Worm (Caenorhabditis elegans) whole organism, young adult: Measurements from ENCODE around the gene let-756.

Experiments
- B0336.3 ChIP-seq: fragments of 200-800 bp; sonication (Bioruptor generic); IDR thresholded peaks from 2 replicates; pipeline ENCODE4 v1.3.6; 2022; ENCODE audit warnings: missing genetic modification characterization, missing compliant biosample characterization
- C06A6.2 ChIP-seq: fragments of 200-800 bp; sonication (Bioruptor generic); conservative IDR thresholded peaks from 2 replicates; pipeline ENCODE4 v1.3.6; 2022; ENCODE audit warnings: missing genetic modification characterization, missing compliant biosample characterization
- C17E4.6 ChIP-seq: fragments of 200-800 bp; sonication (Bioruptor generic); IDR thresholded peaks from 2 replicates; pipeline ENCODE4 v1.3.6; 2022; ENCODE audit warnings: missing genetic modification reagents, missing genetic modification characterization, missing compliant biosample characterization
- F22D6.2 ChIP-seq: sonication (generic microtip); optimal IDR thresholded peaks from 2 replicates; lab custom pipeline; 2016; ENCODE audit warnings: mild to moderate bottlenecking, missing genetic modification characterization, missing compliant biosample characterization
- F23B12.7 ChIP-seq: sonication (generic microtip); optimal IDR thresholded peaks from 2 replicates; lab custom pipeline; 2017; ENCODE audit warnings: missing genetic modification characterization, mild to moderate bottlenecking, missing compliant biosample characterization, antibody characterized with exemption, moderate library complexity; ENCODE audit not compliant: insufficient read depth
- F33H1.4 ChIP-seq: fragments of 200-800 bp; sonication (Bioruptor generic); IDR thresholded peaks from 2 replicates; pipeline ENCODE4 v1.3.6; 2022; ENCODE audit warnings: missing genetic modification reagents, missing genetic modification characterization, missing compliant biosample characterization
- F52B5.7 ChIP-seq: sonication (generic microtip); optimal IDR thresholded peaks from 2 replicates; lab custom pipeline; 2016; ENCODE audit warnings: mild to moderate bottlenecking, missing genetic modification characterization, missing compliant biosample characterization
- F57A8.1 ChIP-seq: fragments of 200-800 bp; sonication (Bioruptor generic); optimal IDR thresholded peaks from 2 replicates; lab custom pipeline; 2018; ENCODE audit warnings: mild to moderate bottlenecking, missing genetic modification characterization, moderate library complexity, missing compliant biosample characterization
- K11D2.4 ChIP-seq: fragments of 200-800 bp; sonication (Bioruptor generic); IDR thresholded peaks from 2 replicates; pipeline ENCODE4 v1.3.6; 2022; ENCODE audit warnings: missing genetic modification reagents, missing genetic modification characterization, missing compliant biosample characterization
- K12H6.12 ChIP-seq: fragments of 200-800 bp; sonication (Bioruptor generic); optimal IDR thresholded peaks from 2 replicates; lab custom pipeline; 2018; ENCODE audit warnings: mild to moderate bottlenecking, missing genetic modification characterization, missing compliant biosample characterization
- Y53G8AR.9 ChIP-seq: fragments of 200-800 bp; sonication (Bioruptor generic); conservative IDR thresholded peaks from 2 replicates; pipeline ENCODE4 v1.3.6; 2022; ENCODE audit warnings: missing genetic modification reagents, missing genetic modification characterization, missing compliant biosample characterization
- Y56A3A.18 ChIP-seq: fragments of 200-800 bp; sonication (Bioruptor generic); IDR thresholded peaks from 2 replicates; pipeline ENCODE4 v1.3.6; 2022; ENCODE audit warnings: missing genetic modification reagents, missing genetic modification characterization, missing compliant biosample characterization
- akir-1 ChIP-seq: fragments of 200-800 bp; sonication (Bioruptor generic); optimal IDR thresholded peaks from 2 replicates; lab custom pipeline; 2018; ENCODE audit warnings: mild to moderate bottlenecking, missing genetic modification characterization, moderate library complexity, missing compliant biosample characterization
- ama-1 ChIP-seq, 3 experiments: fragments of 150-350 bp in 1 of 3; sonication (generic microtip) in 2 of 3; optimal IDR thresholded peaks; 2 replicates each; lab custom pipeline; 2014 to 2018; ENCODE audit warnings: missing biosample characterization in 2 of 3, missing genetic modification characterization in 2 of 3, missing genetic modification reagents in 2 of 3
- athp-1 ChIP-seq: sonication (generic microtip); optimal IDR thresholded peaks from 2 replicates; lab custom pipeline; 2017; ENCODE audit warnings: mild to moderate bottlenecking, missing genetic modification characterization, missing compliant biosample characterization
- attf-3 ChIP-seq: fragments of 200-800 bp; sonication (Bioruptor generic); conservative IDR thresholded peaks from 2 replicates; pipeline ENCODE4 v1.3.6; 2022; ENCODE audit warnings: missing genetic modification reagents, missing genetic modification characterization, missing compliant biosample characterization
- attf-5 ChIP-seq: fragments of 200-800 bp; sonication (Bioruptor generic); optimal IDR thresholded peaks from 2 replicates; lab custom pipeline; 2018; ENCODE audit warnings: mild to moderate bottlenecking, missing genetic modification characterization, missing compliant biosample characterization
- bed-2 ChIP-seq: fragments of 200-800 bp; sonication (Bioruptor generic); IDR thresholded peaks from 2 replicates; pipeline ENCODE4 v1.3.6; 2022; ENCODE audit warnings: missing genetic modification reagents, missing genetic modification characterization, missing compliant biosample characterization
- ccch-3 ChIP-seq: fragments of 200-800 bp; sonication (Bioruptor generic); optimal IDR thresholded peaks from 2 replicates; lab custom pipeline; 2018; ENCODE audit warnings: mild to moderate bottlenecking, missing genetic modification characterization, missing compliant biosample characterization
- cebp-1 ChIP-seq, 2 experiments: fragments of 200-800 bp in 1 of 2; sonication (Bioruptor generic) in 1 of 2; sonication (generic microtip) in 1 of 2; IDR thresholded peaks in 1 of 2; optimal IDR thresholded peaks in 1 of 2; 2 replicates each; pipeline versions ENCODE4 v1.3.6 to Lab custom; 2017 to 2022; ENCODE audit warnings: missing compliant biosample characterization in 2 of 2, missing genetic modification characterization in 2 of 2, mild to moderate bottlenecking in 1 of 2, missing genetic modification reagents in 1 of 2, moderate library complexity in 1 of 2
- ceh-100 ChIP-seq: fragments of 200-800 bp; sonication (Bioruptor generic); IDR thresholded peaks from 2 replicates; pipeline ENCODE4 v1.3.6; 2022; ENCODE audit warnings: missing genetic modification reagents, missing genetic modification characterization, missing compliant biosample characterization
- dox-1 ChIP-seq: fragments of 200-800 bp; sonication (Bioruptor generic); IDR thresholded peaks from 2 replicates; pipeline ENCODE4 v1.3.6; 2022; ENCODE audit warnings: missing genetic modification reagents, missing genetic modification characterization, missing compliant biosample characterization
- efl-1 ChIP-seq: fragments of 150-350 bp; optimal IDR thresholded peaks from 2 replicates; lab custom pipeline; 2014; ENCODE audit warnings: missing biosample characterization, missing genetic modification reagents, missing genetic modification characterization
- egl-44 ChIP-seq: fragments of 200-800 bp; sonication (Bioruptor generic); IDR thresholded peaks from 2 replicates; pipeline ENCODE4 v1.3.6; 2022; ENCODE audit warnings: missing genetic modification reagents, missing genetic modification characterization, missing compliant biosample characterization
- fkh-3 ChIP-seq: sonication (generic microtip); optimal IDR thresholded peaks from 2 replicates; lab custom pipeline; 2016; ENCODE audit warnings: mild to moderate bottlenecking, missing genetic modification characterization, missing compliant biosample characterization
- hmg-1.2 ChIP-seq: fragments of 200-800 bp; sonication (Bioruptor generic); IDR thresholded peaks from 2 replicates; pipeline ENCODE4 v1.3.6; 2022; ENCODE audit warnings: missing genetic modification reagents, missing genetic modification characterization, missing compliant biosample characterization
- hrde-1 ChIP-seq: sonication (generic microtip); optimal IDR thresholded peaks from 2 replicates; lab custom pipeline; 2016; ENCODE audit warnings: missing genetic modification characterization, mild to moderate bottlenecking, missing compliant biosample characterization, moderate library complexity, missing genotype, missing genetic modification reagents, borderline replicate concordance
- let-607 ChIP-seq, 2 experiments: fragments of 200-800 bp in 1 of 2; sonication (Bioruptor generic) in 1 of 2; sonication (generic microtip) in 1 of 2; optimal IDR thresholded peaks; 2 replicates each; lab custom pipeline; 2016 to 2018; ENCODE audit warnings: mild to moderate bottlenecking in 2 of 2, missing compliant biosample characterization in 2 of 2, missing genetic modification characterization in 2 of 2, moderate library complexity in 2 of 2, missing genotype in 1 of 2
- lin-26 ChIP-seq: fragments of 200-800 bp; sonication (Bioruptor generic); IDR thresholded peaks from 2 replicates; pipeline ENCODE4 v1.3.6; 2022; ENCODE audit warnings: missing genetic modification reagents, missing genetic modification characterization, missing compliant biosample characterization
- lin-35 ChIP-seq, 3 experiments: fragments of 150-350 bp in 2 of 3; sonication (generic microtip) in 1 of 3; optimal IDR thresholded peaks; 2 replicates each; lab custom pipeline; 2014 to 2018; ENCODE audit warnings: missing biosample characterization in 3 of 3, missing genetic modification characterization in 3 of 3, missing genetic modification reagents in 3 of 3
- lin-40 ChIP-seq: sonication (generic microtip); optimal IDR thresholded peaks from 2 replicates; lab custom pipeline; 2016; ENCODE audit warnings: missing genetic modification characterization, mild to moderate bottlenecking, missing compliant biosample characterization, missing genotype, missing genetic modification reagents
- madf-3 ChIP-seq: fragments of 200-800 bp; sonication (Bioruptor generic); IDR thresholded peaks from 2 replicates; pipeline ENCODE4 v1.3.6; 2022; ENCODE audit warnings: missing genetic modification reagents, missing genetic modification characterization, missing compliant biosample characterization
- madf-6 ChIP-seq: fragments of 200-800 bp; sonication (Bioruptor generic); IDR thresholded peaks from 2 replicates; pipeline ENCODE4 v1.3.6; 2022; ENCODE audit warnings: missing genetic modification reagents, missing genetic modification characterization, missing compliant biosample characterization
- nfya-2 ChIP-seq: fragments of 200-800 bp; sonication (Bioruptor generic); IDR thresholded peaks from 2 replicates; pipeline ENCODE4 v1.3.6; 2022; ENCODE audit warnings: missing genetic modification reagents, missing genetic modification characterization, missing compliant biosample characterization
- nhr-80 ChIP-seq: sonication (generic microtip); optimal IDR thresholded peaks from 2 replicates; lab custom pipeline; 2016; ENCODE audit warnings: missing genetic modification characterization, missing compliant biosample characterization
- nhr-90 ChIP-seq: sonication (generic microtip); optimal IDR thresholded peaks from 2 replicates; lab custom pipeline; 2016; ENCODE audit warnings: missing genotype, mild to moderate bottlenecking, missing genetic modification characterization, missing compliant biosample characterization
- sdz-38 ChIP-seq: sonication (generic microtip); optimal IDR thresholded peaks from 2 replicates; lab custom pipeline; 2016; ENCODE audit warnings: missing genotype, missing genetic modification characterization, missing compliant biosample characterization
- snpc-4 ChIP-seq, 5 experiments: fragments of 150-350 bp in 1 of 5; sonication (generic microtip) in 4 of 5; optimal IDR thresholded peaks; 2 replicates each; lab custom pipeline; 2014 to 2018; ENCODE audit warnings: missing genetic modification characterization in 5 of 5, missing biosample characterization in 3 of 5, antibody characterized with exemption in 2 of 5, mild to moderate bottlenecking in 2 of 5, missing compliant biosample characterization in 2 of 5, missing genotype in 2 of 5, moderate library complexity in 2 of 5, missing genetic modification reagents in 1 of 5
- tbp1 ChIP-seq: fragments of 200-800 bp; sonication (Bioruptor generic); optimal IDR thresholded peaks from 2 replicates; lab custom pipeline; 2018; ENCODE audit warnings: mild to moderate bottlenecking, missing genetic modification characterization, missing compliant biosample characterization
- zfh-2 ChIP-seq: fragments of 200-800 bp; sonication (Bioruptor generic); conservative IDR thresholded peaks from 2 replicates; pipeline ENCODE4 v1.3.6; 2022; ENCODE audit warnings: missing genetic modification reagents, missing genetic modification characterization, missing compliant biosample characterization
- ztf-26 ChIP-seq: sonication (generic microtip); optimal IDR thresholded peaks from 2 replicates; lab custom pipeline; 2017; ENCODE audit warnings: missing genetic modification characterization, missing compliant biosample characterization
- ztf-6 ChIP-seq: fragments of 200-800 bp; sonication (Bioruptor generic); IDR thresholded peaks from 2 replicates; pipeline ENCODE4 v1.3.6; 2022; ENCODE audit warnings: missing genetic modification reagents, missing genetic modification characterization, missing compliant biosample characterization

The let-756 gene

DNA sequence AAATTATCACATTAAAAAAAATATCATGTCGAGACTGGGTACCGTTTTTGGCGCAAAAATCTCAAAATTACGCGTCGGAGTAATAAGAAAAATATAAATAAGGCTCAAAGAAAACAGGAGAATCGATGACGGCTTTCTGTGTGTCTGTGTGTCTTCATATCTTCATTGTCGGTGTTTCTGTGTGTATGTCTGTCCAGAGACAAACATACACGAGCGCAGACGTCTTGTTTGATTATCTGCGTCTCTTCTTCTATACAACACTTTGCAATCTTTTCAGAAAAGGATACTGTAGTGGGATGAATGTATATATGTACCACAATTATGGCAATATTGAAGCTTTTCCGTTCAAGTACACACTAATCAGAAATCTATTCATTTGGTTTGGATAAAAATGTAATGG is 37.4 kb downstream of the let-756 start, which contains the start of gene C05D11.13:
C05D11.13 (minus strand) TSS at position 252 of the 400 bp plus-strand sequence.
- TF ChIP-seq akir-1 (GFP tag; lab: Kevin White, UChicago) (no peak), nfya-2 (GFP tag; lab: Robert Waterston, UW) (no peak), athp-1 (tag; lab: Kevin White, UChicago) (no peak), F57A8.1 (GFP tag; lab: Kevin White, UChicago) (no peak), lin-40 (tag; lab: Kevin White, UChicago) (peak; percentile 41), tbp1 (GFP tag; lab: Kevin White, UChicago) (peak; percentile 25), fkh-3 (tag; lab: Kevin White, UChicago) (no peak), sdz-38 (no peak), cebp-1 (GFP tag; IDR thresholded peaks at IDR 0.05; lab: Robert Waterston, UW) (no peak), cebp-1 (tag; optimal IDR thresholded peaks at IDR 0.05; lab: Kevin White, UChicago) (peak; percentile 31), ceh-100 (GFP tag; lab: Robert Waterston, UW) (no peak), ztf-6 (GFP tag; lab: Robert Waterston, UW) (no peak), Y53G8AR.9 (GFP tag; lab: Robert Waterston, UW) (no peak), F52B5.7 (tag; lab: Kevin White, UChicago) (no peak), F23B12.7 (tag; lab: Kevin White, UChicago) (no peak), lin-35 (GFP tag; optimal IDR thresholded peaks at IDR 0.05; lab: Kevin White, UChicago) (peak in 1 of 3 experiments; percentile 38), B0336.3 (GFP tag; lab: Robert Waterston, UW) (peak; percentile 24; the same call in 1 of the 2 replicates), attf-3 (GFP tag; lab: Robert Waterston, UW) (no peak), attf-5 (GFP tag; lab: Kevin White, UChicago) (peak; percentile 68), F33H1.4 (GFP tag; lab: Robert Waterston, UW) (no peak), efl-1 (GFP tag; lab: Kevin White, UChicago) (no peak), C06A6.2 (GFP tag; lab: Robert Waterston, UW) (no peak), snpc-4 (GFP tag; optimal IDR thresholded peaks at IDR 0.05; lab: Kevin White, UChicago) (no peak), snpc-4 (tag; optimal IDR thresholded peaks at IDR 0.05; lab: Kevin White, UChicago) (peak in 3 of 4 experiments; percentile 1 to 32 (median 20)), nhr-80 (tag; lab: Kevin White, UChicago) (peak; percentile 51), F22D6.2 (no peak), let-607 (tag; optimal IDR thresholded peaks at IDR 0.05; lab: Kevin White, UChicago) (no peak), ccch-3 (GFP tag; lab: Kevin White, UChicago) (no peak), madf-6 (peak; percentile 30; the same call in 1 of the 2 replicates), egl-44 (GFP tag; lab: Robert Waterston, UW) (no peak), nhr-90 (no peak), C17E4.6 (GFP tag; lab: Robert Waterston, UW) (0 out of 2 replicates have a peak, but pooled peaks have one; percentile 19), ama-1 (optimal IDR thresholded peaks at IDR 0.05; lab: Kevin White, UChicago) (no peak), ama-1 (GFP tag; optimal IDR thresholded peaks at IDR 0.05; lab: Kevin White, UChicago) (no peak), lin-26 (GFP tag; lab: Robert Waterston, UW) (0 out of 2 replicates have a peak, but pooled peaks have one; percentile 31), K11D2.4 (GFP tag; lab: Robert Waterston, UW) (no peak), hrde-1 (tag; lab: Kevin White, UChicago) (peak; percentile 18), bed-2 (GFP tag; lab: Robert Waterston, UW) (no peak), zfh-2 (no peak), ztf-26 (tag; lab: Kevin White, UChicago) (peak; percentile 37), hmg-1.2 (GFP tag; lab: Robert Waterston, UW) (peak; percentile 63; the same call in 1 of the 2 replicates), K12H6.12 (tag; lab: Kevin White, UChicago) (peak; percentile 17), Y56A3A.18 (GFP tag; lab: Robert Waterston, UW) (no peak), dox-1 (GFP tag; lab: Robert Waterston, UW) (0 out of 2 replicates have a peak, but pooled peaks have one; percentile 32), madf-3 (GFP tag; lab: Robert Waterston, UW) (no peak)
- TF ChIP-seq, all 124 proteins: peak for 16
